Worm (Caenorhabditis elegans) whole organism, L4/young adult: ENCODE data around the gene R13H9.6.

Experiments
- W03F9.2 ChIP-seq: fragments of 150-350 bp; optimal IDR thresholded peaks from 2 replicates; lab custom pipeline; 2014; ENCODE audit warnings: missing biosample characterization, missing genetic modification characterization
- dao-5 ChIP-seq: sonication (generic microtip); optimal IDR thresholded peaks from 2 replicates; lab custom pipeline; 2016; ENCODE audit warnings: missing genotype, missing genetic modification characterization, moderate library complexity, missing compliant biosample characterization
- him-1 ChIP-seq: sonication (generic microtip); optimal IDR thresholded peaks from 2 replicates; lab custom pipeline; 2016; ENCODE audit warnings: missing genotype, missing genetic modification reagents, missing genetic modification characterization, missing compliant biosample characterization

DNA sequence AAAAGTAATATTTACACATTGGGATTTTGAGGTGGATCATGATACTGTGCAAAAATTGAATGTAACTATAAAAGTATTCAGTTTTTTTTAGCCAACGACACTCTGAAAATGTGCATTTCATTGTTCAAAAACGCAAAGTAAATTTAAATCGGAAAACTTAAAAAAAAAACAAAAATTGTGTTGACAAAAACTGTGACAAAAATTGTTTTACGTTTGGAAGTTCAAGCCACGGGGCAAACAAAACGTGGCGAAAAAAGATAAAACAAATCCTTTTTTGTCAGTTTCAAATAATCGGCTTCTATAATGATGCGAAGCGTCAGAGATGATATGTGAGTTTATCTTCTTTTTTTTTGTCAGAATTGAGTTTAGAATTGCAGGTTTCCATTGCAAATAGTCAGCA is 43.1 kb upstream of the R13H9.6 start, which contains the start of gene AC7.3:
- no peak for TF ChIP-seq him-1 (tag; lab: Kevin White, UChicago)
- no peak for TF ChIP-seq dao-5 (tag; lab: Kevin White, UChicago)
- TF ChIP-seq W03F9.2 (tag; lab: Kevin White, UChicago) = no peak
